Worm (Caenorhabditis elegans) whole organism, L4/young adult: Measurements from ENCODE around the gene C10A4.13.

Source experiments
- W03F9.2 ChIP-seq: fragments of 150-350 bp; optimal IDR thresholded peaks from 2 replicates; lab custom pipeline; 2014; ENCODE audit warnings: missing biosample characterization, missing genetic modification characterization
- him-1 ChIP-seq: sonication (generic microtip); optimal IDR thresholded peaks from 2 replicates; lab custom pipeline; 2016; ENCODE audit warnings: missing genotype, missing genetic modification reagents, missing genetic modification characterization, missing compliant biosample characterization

DNA sequence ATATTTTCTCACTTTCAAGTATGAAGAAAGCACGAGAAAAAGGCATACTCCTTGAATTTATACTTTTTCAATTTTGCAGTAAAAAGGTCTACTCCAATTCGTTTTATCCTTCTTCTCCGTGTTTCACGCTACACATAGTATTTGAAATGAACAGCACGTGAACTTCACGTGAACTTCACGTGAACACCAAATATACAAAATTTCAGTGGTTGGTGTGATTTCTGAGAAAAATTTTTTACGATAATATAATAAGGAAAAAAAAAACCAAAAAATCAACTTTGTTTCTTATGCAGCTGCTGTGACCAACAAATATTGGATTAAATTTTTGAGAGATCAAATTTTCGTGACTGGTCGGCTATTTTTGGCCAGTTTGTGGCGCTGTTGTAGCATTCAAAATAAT, 48.6 kb upstream of the C10A4.13 start:
- TF ChIP-seq him-1 (tag; lab: Kevin White, UChicago): no peak
- no peak for TF ChIP-seq W03F9.2 (tag; lab: Kevin White, UChicago)
